Fruit fly (Drosophila melanogaster): ENCODE measurements around the gene CG13460.

DNA sequence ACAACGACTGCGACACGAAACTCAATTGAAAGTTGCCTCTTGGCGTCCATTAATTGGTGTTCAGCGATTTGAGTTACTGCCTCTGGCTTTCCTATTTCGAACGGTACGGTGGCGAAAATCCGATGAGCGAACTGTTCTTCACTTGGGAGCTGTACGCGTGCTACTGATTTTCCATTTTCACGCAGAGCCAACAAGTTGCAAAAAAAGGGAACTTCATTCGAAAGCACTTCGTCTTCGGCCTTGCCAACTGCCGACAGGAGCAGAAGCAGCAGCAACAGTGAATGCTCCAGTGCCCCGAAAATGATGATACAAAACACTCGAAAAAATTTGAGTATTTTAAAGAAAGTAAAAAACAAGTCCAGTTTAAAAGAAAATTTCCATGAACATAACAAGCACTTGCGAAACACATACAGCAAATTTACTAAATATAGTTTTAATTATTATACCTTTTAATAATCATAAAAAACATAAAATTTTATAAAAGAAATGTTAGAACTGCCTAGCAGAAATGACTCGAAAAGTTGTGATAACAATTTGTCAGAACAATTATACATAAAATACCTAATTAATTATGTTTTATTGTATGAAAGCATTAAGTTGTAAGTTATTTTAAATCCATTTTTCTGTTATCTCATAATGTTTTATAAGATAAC is 27.3 kb downstream of the CG13460 start:
- TF ChIP-seq toe (GFP tag; optimal IDR thresholded peaks at IDR 0.05) (no peak), CG5204 (GFP tag; optimal IDR thresholded peaks at IDR 0.05) (no peak), Clk (GFP tag; optimal IDR thresholded peaks at IDR 0.05) (no peak), tj (GFP tag; optimal IDR thresholded peaks at IDR 0.05) (no peak), Crg-1 (GFP tag; optimal IDR thresholded peaks at IDR 0.05) (no peak), CG1620 (GFP tag; optimal IDR thresholded peaks at IDR 0.05) (no peak), Hr96 (GFP tag; optimal IDR thresholded peaks at IDR 0.05) (no peak), kay (GFP tag; ENCODE audit: borderline replicate concordance) (no peak)

Measured in whole organism, adult.